Fruit fly (Drosophila melanogaster): ENCODE measurements around the gene CG10973.
A peak's percentile ranks its signal among the peaks of the same experiment; 100 is the strongest.

The CG10973 gene

DNA sequence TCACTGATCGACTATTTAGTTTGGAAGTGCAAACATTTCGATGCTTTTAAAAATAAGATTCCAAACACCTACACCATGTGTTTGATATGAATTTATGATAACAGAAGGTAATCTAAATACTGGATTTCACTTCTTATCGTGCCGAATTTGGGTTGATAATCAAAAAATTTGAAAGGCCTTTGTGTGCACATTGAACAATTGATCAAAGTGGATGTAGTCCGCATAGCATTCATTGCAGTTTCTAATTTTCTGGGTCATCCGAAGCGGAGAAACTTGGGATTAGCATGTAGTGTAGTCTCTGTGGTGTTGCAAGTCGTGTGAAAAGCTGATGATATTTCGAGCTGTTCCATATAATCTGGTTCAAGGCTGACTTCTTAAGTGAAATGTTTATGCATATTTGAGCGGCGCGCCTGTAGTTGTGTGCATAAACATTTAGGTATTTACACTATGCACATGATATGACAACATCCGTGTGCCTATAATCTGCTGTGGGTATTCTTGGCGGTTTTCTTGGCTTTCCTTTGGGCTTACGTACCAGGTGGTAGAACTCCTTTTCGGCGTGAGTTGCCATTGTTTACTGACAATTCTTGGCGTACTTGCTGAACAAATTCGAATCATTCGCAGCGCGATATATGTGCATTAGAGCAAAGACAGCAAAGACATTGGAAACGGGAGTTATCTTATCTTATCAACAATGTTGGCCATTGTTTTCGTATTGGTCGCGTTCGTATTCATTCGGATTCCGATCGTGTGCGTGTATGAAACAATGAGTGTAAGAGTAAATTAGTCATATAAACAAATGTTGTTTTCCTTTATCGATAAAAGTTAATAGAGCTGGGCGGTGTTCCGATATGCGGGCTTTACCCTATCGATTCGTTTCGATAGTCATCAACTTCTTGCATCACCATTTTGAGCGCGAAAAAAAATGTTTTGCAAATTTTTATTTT, 18.4 kb upstream of the CG10973 start, which contains the start of gene Hip1 (continued):
- TF ChIP-seq pan (optimal IDR thresholded peaks at IDR 0.05): no peak
- TF ChIP-seq pan (GFP tag; optimal IDR thresholded peaks at IDR 0.05 in 1 of 2, IDR thresholded peaks at IDR 0.05 in 1 of 2): no peak
- peak; percentile 96 for TF ChIP-seq mirr (GFP tag; optimal IDR thresholded peaks at IDR 0.05)
- no peak for TF ChIP-seq B-H1 (GFP tag; IDR thresholded peaks at IDR 0.05)
- TF ChIP-seq CG7963 (GFP tag; IDR thresholded peaks at IDR 0.05; ENCODE audit: partially characterized antibody): peak; percentile 70; the same call in 2 of the 3 replicates
- peak; percentile 87 for TF ChIP-seq Opbp (GFP tag; IDR thresholded peaks at IDR 0.05; ENCODE audit: partially characterized antibody)
- no peak for TF ChIP-seq CG17385 (GFP tag; optimal IDR thresholded peaks at IDR 0.05)
- TF ChIP-seq vnd (GFP tag; IDR thresholded peaks at IDR 0.05; ENCODE audit: partially characterized antibody): peak; percentile 82
- no peak for TF ChIP-seq CG2199 (GFP tag; IDR thresholded peaks at IDR 0.05)
- TF ChIP-seq al (GFP tag; IDR thresholded peaks at IDR 0.05): no peak
- peak; percentile 34 for TF ChIP-seq CG30020 (tag; optimal IDR thresholded peaks at IDR 0.05)
- no peak for TF ChIP-seq CG11695 (GFP tag; IDR thresholded peaks at IDR 0.05)
- no peak for TF ChIP-seq Trl (optimal IDR thresholded peaks at IDR 0.05)
- no peak for TF ChIP-seq Trl (GFP tag; optimal IDR thresholded peaks at IDR 0.05)
- TF ChIP-seq otp (GFP tag; IDR thresholded peaks at IDR 0.05): no peak
- peak; percentile 48 for TF ChIP-seq CG34376 (GFP tag; optimal IDR thresholded peaks at IDR 0.05)
- peak; percentile 94; the same call in 1 of the 2 replicates for TF ChIP-seq amos (GFP tag; IDR thresholded peaks at IDR 0.05; ENCODE audit: partially characterized antibody)
- TF ChIP-seq pzg (GFP tag; optimal IDR thresholded peaks at IDR 0.05): peak; percentile 70
- peak; percentile 78 for TF ChIP-seq CG14860 (GFP tag; IDR thresholded peaks at IDR 0.05; ENCODE audit: partially characterized antibody)
- TF ChIP-seq CG2129 (GFP tag; IDR thresholded peaks at IDR 0.05; ENCODE audit: partially characterized antibody): peak; percentile 61
- no peak for TF ChIP-seq peb (GFP tag; IDR thresholded peaks at IDR 0.05)
- peak; percentile 14 for TF ChIP-seq Side (GFP tag; optimal IDR thresholded peaks at IDR 0.05)
- peak; percentile 84 for TF ChIP-seq CG42726 (GFP tag; IDR thresholded peaks at IDR 0.05; ENCODE audit: partially characterized antibody)
- peak; percentile 95 for TF ChIP-seq Sry-δ (GFP tag; optimal IDR thresholded peaks at IDR 0.05)
- peak; percentile 92 for TF ChIP-seq CG34224 (GFP tag; IDR thresholded peaks at IDR 0.05; ENCODE audit: partially characterized antibody)
- TF ChIP-seq HLH4C (GFP tag; IDR thresholded peaks at IDR 0.05; ENCODE audit: partially characterized antibody): peak; percentile 79
- peak; percentile 88 for TF ChIP-seq Scr (GFP tag; IDR thresholded peaks at IDR 0.05; ENCODE audit: partially characterized antibody)
- peak; percentile 82 for TF ChIP-seq zen2 (GFP tag; IDR thresholded peaks at IDR 0.05; ENCODE audit: partially characterized antibody)
- peak; percentile 64 for TF ChIP-seq MBD-R2 (GFP tag; IDR thresholded peaks at IDR 0.05)
- no peak for TF ChIP-seq CG10147 (GFP tag; optimal IDR thresholded peaks at IDR 0.05)
- no peak for TF ChIP-seq Nf-YA (GFP tag; IDR thresholded peaks at IDR 0.05)
- TF ChIP-seq CG2116 (GFP tag; optimal IDR thresholded peaks at IDR 0.05): peak; percentile 66
- TF ChIP-seq CG4854 (GFP tag; optimal IDR thresholded peaks at IDR 0.05): no peak
- peak; percentile 73 for TF ChIP-seq CG8281 (tag; optimal IDR thresholded peaks at IDR 0.05)
- no peak for TF ChIP-seq D19A (tag; optimal IDR thresholded peaks at IDR 0.05)
- peak; percentile 95 for TF ChIP-seq Deaf1 (tag; optimal IDR thresholded peaks at IDR 0.05)
- TF ChIP-seq crp (GFP tag; optimal IDR thresholded peaks at IDR 0.05): peak in 1 of 2 experiments; percentile 7
- TF ChIP-seq sim (GFP tag; IDR thresholded peaks at IDR 0.05): no peak
- TF ChIP-seq CG16863 (GFP tag; optimal IDR thresholded peaks at IDR 0.05): no peak
- TF ChIP-seq Gug (GFP tag; IDR thresholded peaks at IDR 0.05): no peak; the same call in 3 of the 4 replicates
- peak; percentile 86 for TF ChIP-seq BEAF-32 (GFP tag; optimal IDR thresholded peaks at IDR 0.05)
- no peak for TF ChIP-seq tx (GFP tag; optimal IDR thresholded peaks at IDR 0.05)
- peak; percentile 84 for TF ChIP-seq tna (GFP tag; IDR thresholded peaks at IDR 0.05; ENCODE audit: partially characterized antibody)
- TF ChIP-seq CG10979 (tag; optimal IDR thresholded peaks at IDR 0.05): no peak
- peak; percentile 95 for TF ChIP-seq CG13287 (GFP tag; IDR thresholded peaks at IDR 0.05; ENCODE audit: partially characterized antibody)
- no peak for TF ChIP-seq ems (GFP tag; optimal IDR thresholded peaks at IDR 0.05)
- no peak for TF ChIP-seq fru (optimal IDR thresholded peaks at IDR 0.05)

Data from whole organism, embryonic.